Worm (Caenorhabditis elegans) whole organism, late embryonic: ENCODE measurements around the gene F11A5.13.

ENCODE experiments used
- ama-1 ChIP-seq: fragments of 150-350 bp; optimal IDR thresholded peaks from 2 replicates; lab custom pipeline; 2014
- ceh-45 ChIP-seq: fragments of 200-800 bp; sonication (Bioruptor generic); IDR thresholded peaks from 2 replicates; pipeline ENCODE4 v1.3.6; 2022; ENCODE audit warnings: missing genetic modification reagents, missing genetic modification characterization, missing compliant biosample characterization
- pha-4 ChIP-seq: fragments of 150-350 bp; optimal IDR thresholded peaks from 2 replicates; lab custom pipeline; 2018; ENCODE audit warnings: missing biosample characterization, missing genetic modification reagents, missing genetic modification characterization
- pqm-1 ChIP-seq: sonication (generic microtip); optimal IDR thresholded peaks from 2 replicates; lab custom pipeline; 2016; ENCODE audit warnings: missing genetic modification characterization, missing compliant biosample characterization
- unc-3 ChIP-seq, 2 experiments: fragments of 200-800 bp in 1 of 2; sonication (Bioruptor generic) in 1 of 2; sonication (generic microtip) in 1 of 2; conservative IDR thresholded peaks in 1 of 2; optimal IDR thresholded peaks in 1 of 2; 2 replicates each; pipeline versions ENCODE4 v1.3.6 to Lab custom; 2016 to 2022; ENCODE audit warnings: missing compliant biosample characterization in 2 of 2, missing genetic modification characterization in 2 of 2, missing genetic modification reagents in 1 of 2

DNA sequence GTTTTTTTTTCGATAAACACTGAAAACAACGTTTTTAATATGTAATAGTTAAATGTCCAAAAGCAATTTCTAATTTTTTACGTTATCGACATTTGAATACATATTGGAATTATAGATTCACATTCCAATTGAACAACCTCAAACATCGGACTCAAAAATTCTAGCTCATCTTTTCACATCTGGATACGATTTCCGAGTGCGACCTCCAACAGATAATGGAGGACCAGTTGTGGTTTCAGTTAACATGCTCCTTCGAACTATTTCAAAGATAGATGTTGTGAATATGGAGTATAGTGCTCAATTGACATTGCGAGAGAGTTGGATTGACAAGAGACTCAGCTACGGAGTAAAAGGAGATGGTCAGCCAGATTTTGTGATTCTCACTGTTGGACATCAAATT is 6.5 kb downstream of the F11A5.13 start:
- no peak for TF ChIP-seq pha-4
- no peak for TF ChIP-seq ama-1
- TF ChIP-seq pqm-1 (tag; lab: Kevin White, UChicago), result no peak
- TF ChIP-seq ceh-45, result no peak
- TF ChIP-seq unc-3 (GFP tag; conservative IDR thresholded peaks at IDR 0.05; lab: Robert Waterston, UW), result no peak
- TF ChIP-seq unc-3 (tag; optimal IDR thresholded peaks at IDR 0.05; lab: Kevin White, UChicago), result no peak
